Fruit fly (Drosophila melanogaster) whole organism, embryonic: ENCODE measurements around the gene Abcd1.

ENCODE experiments used
- Aef1 ChIP-seq: fragments of 200-800 bp; sonication (Bioruptor generic); IDR thresholded peaks from 3 replicates; pipeline ENCODE4 v1.3.6; 2022; ENCODE audit warnings: missing biosample characterization, missing genetic modification characterization
- Atf6 ChIP-seq: fragments of 200-800 bp; sonication (Bioruptor generic); IDR thresholded peaks from 2 replicates; pipeline ENCODE4 v1.3.6; 2022; ENCODE audit warnings: missing biosample characterization, missing genetic modification characterization
- CG11560 ChIP-seq: fragments of 200-800 bp; sonication (Bioruptor generic); IDR thresholded peaks from 3 replicates; pipeline ENCODE4 v1.3.6; 2022; ENCODE audit warnings: missing biosample characterization, missing genetic modification characterization
- CG11723 ChIP-seq: fragments of 200-800 bp; sonication (Bioruptor generic); optimal IDR thresholded peaks from 2 replicates; lab custom pipeline; 2017; ENCODE audit warnings: missing biosample characterization, mild to moderate bottlenecking, missing genetic modification characterization
- CG12659 ChIP-seq: fragments of 200-800 bp; sonication (Bioruptor generic); optimal IDR thresholded peaks from 3 replicates; lab custom pipeline; 2017; ENCODE audit warnings: mild to moderate bottlenecking, missing biosample characterization, missing genetic modification reagents, missing genetic modification characterization
- CG1603 ChIP-seq: fragments of 200-800 bp; sonication (Bioruptor generic); optimal IDR thresholded peaks from 2 replicates; lab custom pipeline; 2019; ENCODE audit warnings: missing biosample characterization, mild to moderate bottlenecking, missing genetic modification characterization, moderate library complexity
- CG16813 ChIP-seq: fragments of 200-800 bp; sonication (Bioruptor generic); IDR thresholded peaks from 3 replicates; pipeline ENCODE4 v1.3.6; 2022; ENCODE audit warnings: missing biosample characterization, missing genetic modification characterization; ENCODE audit not compliant: partially characterized antibody
- CG2116 ChIP-seq: fragments of 200-800 bp; sonication (Bioruptor generic); optimal IDR thresholded peaks from 3 replicates; lab custom pipeline; 2018; ENCODE audit warnings: missing biosample characterization, mild to moderate bottlenecking, missing genetic modification characterization
- CG2712 ChIP-seq: fragments of 200-800 bp; optimal IDR thresholded peaks from 3 replicates; lab custom pipeline; 2019; ENCODE audit warnings: missing biosample characterization, mild to moderate bottlenecking, missing genetic modification characterization, moderate library complexity
- CG30020 ChIP-seq: fragments of 200-800 bp; optimal IDR thresholded peaks from 2 replicates; lab custom pipeline; 2019; ENCODE audit warnings: missing biosample characterization, mild to moderate bottlenecking, missing genetic modification characterization, moderate library complexity
- CG31441 ChIP-seq: fragments of 200-800 bp; sonication (Bioruptor generic); IDR thresholded peaks from 2 replicates; pipeline ENCODE4 v1.3.6; 2022; ENCODE audit warnings: missing biosample characterization, missing genetic modification characterization
- CG33213 ChIP-seq: fragments of 200-800 bp; sonication (Bioruptor generic); optimal IDR thresholded peaks from 3 replicates; lab custom pipeline; 2016; ENCODE audit warnings: missing biosample characterization, missing genetic modification characterization
- CG3995 ChIP-seq: fragments of 200-800 bp; sonication (Bioruptor generic); optimal IDR thresholded peaks from 3 replicates; lab custom pipeline; 2016; ENCODE audit warnings: missing biosample characterization, missing genetic modification characterization
- CG4404 ChIP-seq: fragments of 200-800 bp; sonication (Bioruptor generic); IDR thresholded peaks from 2 replicates; pipeline ENCODE4 v1.3.6; 2022; ENCODE audit warnings: missing biosample characterization, missing genetic modification characterization
- CG6272 ChIP-seq: fragments of 200-800 bp; sonication (Bioruptor generic); IDR thresholded peaks from 2 replicates; pipeline ENCODE4 v1.3.6; 2022; ENCODE audit warnings: missing biosample characterization, missing genetic modification characterization
- CG7357 ChIP-seq: fragments of 200-800 bp; sonication (Bioruptor generic); IDR thresholded peaks from 3 replicates; pipeline ENCODE4 v1.3.6; 2022; ENCODE audit warnings: missing biosample characterization, missing genetic modification characterization
- CG8089 ChIP-seq: fragments of 200-800 bp; sonication (Bioruptor generic); optimal IDR thresholded peaks from 3 replicates; lab custom pipeline; 2016; ENCODE audit warnings: missing biosample characterization, missing genetic modification characterization
- CG8290 ChIP-seq, 3 experiments: fragments of 200-800 bp; sonication (Bioruptor generic); optimal IDR thresholded peaks; 2 replicates each; lab custom pipeline; 2016 to 2019; ENCODE audit warnings: missing biosample characterization in 3 of 3, missing genetic modification characterization in 3 of 3, mild to moderate bottlenecking in 2 of 3, moderate library complexity in 1 of 3
- CG8478 ChIP-seq: fragments of >200 bp; optimal IDR thresholded peaks from 2 replicates; lab custom pipeline; 2018
- D19A ChIP-seq: fragments of 200-800 bp; optimal IDR thresholded peaks from 3 replicates; lab custom pipeline; 2019; ENCODE audit warnings: missing biosample characterization, mild to moderate bottlenecking, missing genetic modification characterization, moderate library complexity
- Ets65A ChIP-seq: fragments of 200-800 bp; sonication (Bioruptor generic); peaks from one replicate; lab custom pipeline; 2016; ENCODE audit warnings: missing biosample characterization, missing genetic modification characterization
- HmgZ ChIP-seq: fragments of 200-800 bp; sonication (Bioruptor generic); optimal IDR thresholded peaks from 2 replicates; lab custom pipeline; 2018; ENCODE audit warnings: missing biosample characterization, mild to moderate bottlenecking, missing genetic modification characterization
- Jarid2 ChIP-seq: fragments of 200-800 bp; sonication (Bioruptor generic); optimal IDR thresholded peaks from 3 replicates; lab custom pipeline; 2017; ENCODE audit warnings: mild to moderate bottlenecking, missing biosample characterization, missing genetic modification reagents, missing genetic modification characterization
- Lhr ChIP-seq: fragments of 200-800 bp; sonication (Bioruptor generic); optimal IDR thresholded peaks from 3 replicates; lab custom pipeline; 2017; ENCODE audit warnings: mild to moderate bottlenecking, missing biosample characterization, missing genetic modification reagents, missing genetic modification characterization
- MESR4 ChIP-seq: fragments of 200-800 bp; sonication (Bioruptor generic); optimal IDR thresholded peaks from 2 replicates; lab custom pipeline; 2018; ENCODE audit warnings: missing biosample characterization, mild to moderate bottlenecking, missing genetic modification characterization, moderate library complexity
- Med ChIP-seq: fragments of 200-800 bp; sonication (Bioruptor generic); peaks from one replicate; lab custom pipeline; 2016; ENCODE audit warnings: missing biosample characterization, missing genetic modification characterization, mild to moderate bottlenecking, inconsistent platforms, moderate library complexity
- NC2β ChIP-seq: fragments of 200-800 bp; sonication (Bioruptor generic); optimal IDR thresholded peaks from 2 replicates; lab custom pipeline; 2016; ENCODE audit warnings: missing biosample characterization, missing genetic modification characterization
- ap ChIP-seq: fragments of 200-800 bp; sonication (Bioruptor generic); IDR thresholded peaks from 2 replicates; pipeline ENCODE4 v1.3.6; 2022; ENCODE audit warnings: missing biosample characterization, missing genetic modification characterization
- bbx ChIP-seq: fragments of 200-800 bp; sonication (Bioruptor generic); IDR thresholded peaks from 2 replicates; pipeline ENCODE4 v1.3.6; 2022; ENCODE audit warnings: missing biosample characterization, missing genetic modification characterization; ENCODE audit not compliant: partially characterized antibody
- br ChIP-seq: fragments of >200 bp; optimal IDR thresholded peaks from 2 replicates; lab custom pipeline; 2017
- gce ChIP-seq: fragments of 200-800 bp; sonication (Bioruptor generic); IDR thresholded peaks from 3 replicates; pipeline ENCODE4 v1.3.6; 2022; ENCODE audit warnings: missing biosample characterization, missing genetic modification characterization
- grau ChIP-seq: fragments of 200-800 bp; optimal IDR thresholded peaks from 3 replicates; lab custom pipeline; 2019; ENCODE audit warnings: missing biosample characterization, mild to moderate bottlenecking, missing genetic modification characterization, moderate library complexity
- kay ChIP-seq: fragments of 200-800 bp; sonication (Bioruptor generic); optimal IDR thresholded peaks from 2 replicates; lab custom pipeline; 2016; ENCODE audit warnings: missing biosample characterization, missing genetic modification characterization
- lbe ChIP-seq: fragments of 200-800 bp; sonication (Bioruptor generic); optimal IDR thresholded peaks from 2 replicates; lab custom pipeline; 2016; ENCODE audit warnings: missing biosample characterization, mild to moderate bottlenecking, missing genetic modification characterization
- lola ChIP-seq, 3 experiments: fragments of >200 bp in 2 of 3; fragments of 200-800 bp in 1 of 3; sonication (Bioruptor generic) in 1 of 3; optimal IDR thresholded peaks; 2 replicates each; lab custom pipeline; 2017 to 2019; ENCODE audit warnings: missing biosample characterization in 3 of 3, missing genetic modification characterization in 3 of 3, mild to moderate bottlenecking in 1 of 3, moderate library complexity in 1 of 3
- lov ChIP-seq, 2 experiments: fragments of 200-800 bp in 1 of 2; fragments of >200 bp in 1 of 2; sonication (Bioruptor generic) in 1 of 2; IDR thresholded peaks in 1 of 2; optimal IDR thresholded peaks in 1 of 2; 2 replicates in 1 of 2; 3 replicates in 1 of 2; pipeline versions ENCODE4 v1.3.6 to Lab custom; 2017 to 2022; ENCODE audit warnings: missing biosample characterization in 1 of 2, missing genetic modification characterization in 1 of 2
- mam ChIP-seq: fragments of 200-800 bp; sonication (Bioruptor generic); optimal IDR thresholded peaks from 3 replicates; lab custom pipeline; 2016; ENCODE audit warnings: missing biosample characterization, missing genetic modification characterization
- pfk ChIP-seq: fragments of 200-800 bp; sonication (Bioruptor generic); optimal IDR thresholded peaks from 2 replicates; lab custom pipeline; 2018; ENCODE audit warnings: missing biosample characterization, mild to moderate bottlenecking, missing genetic modification characterization, moderate library complexity
- pzg ChIP-seq: fragments of 200-800 bp; sonication (Bioruptor generic); optimal IDR thresholded peaks from 3 replicates; lab custom pipeline; 2018; ENCODE audit warnings: missing biosample characterization, mild to moderate bottlenecking, missing genetic modification characterization, moderate library complexity
- row ChIP-seq: fragments of 200-800 bp; sonication (Bioruptor generic); IDR thresholded peaks from 3 replicates; pipeline ENCODE4 v1.3.6; 2022; ENCODE audit warnings: missing biosample characterization, missing genetic modification characterization
- schlank ChIP-seq: fragments of 200-800 bp; sonication (Bioruptor generic); optimal IDR thresholded peaks from 2 replicates; lab custom pipeline; 2018; ENCODE audit warnings: missing biosample characterization, mild to moderate bottlenecking, missing genetic modification characterization
- tio ChIP-seq: fragments of 200-800 bp; sonication (Bioruptor generic); optimal IDR thresholded peaks from 2 replicates; lab custom pipeline; 2017; ENCODE audit warnings: missing biosample characterization, missing genetic modification characterization, inconsistent platforms
- zfh1 ChIP-seq: fragments of 200-800 bp; sonication (Bioruptor generic); IDR thresholded peaks from 3 replicates; pipeline ENCODE4 v1.3.6; 2022; ENCODE audit warnings: missing biosample characterization, missing genetic modification characterization

Abcd1 gene

dm6 chr4:205671-206252, 12.1 kb upstream of the Abcd1 start, which contains the start of gene CG31998 (continued):
- TF ChIP-seq CG11723 (GFP tag; lab: Kevin White, UChicago) (peak; percentile 98), pzg (peak; percentile 88), mam (GFP tag; lab: Kevin White, UChicago) (peak; percentile 20), HmgZ (tag; lab: Kevin White, UChicago) (peak; percentile 38), lola (GFP tag; optimal IDR thresholded peaks at IDR 0.05; lab: Kevin White, UChicago) (peak in 1 of 3 experiments; percentile 76), pfk (GFP tag; lab: Kevin White, UChicago) (peak; percentile 88), CG8089 (GFP tag; lab: Kevin White, UChicago) (peak; percentile 40), ap (GFP tag; lab: Robert Waterston, UW) (no peak), CG6272 (GFP tag; lab: Robert Waterston, UW) (no peak), CG7357 (GFP tag; lab: Robert Waterston, UW) (peak; percentile 97), MESR4 (GFP tag; lab: Kevin White, UChicago) (peak; percentile 93), CG2116 (GFP tag; lab: Kevin White, UChicago) (peak; percentile 36), bbx (0 out of 2 replicates have a peak, but pooled peaks have one; percentile 11), D19A (peak; percentile 16), CG8290 (GFP tag; optimal IDR thresholded peaks at IDR 0.05; lab: Kevin White, UChicago) (peak; percentile 79), CG8290 (tag; optimal IDR thresholded peaks at IDR 0.05; lab: Kevin White, UChicago) (peak; percentile 47 to 88), Aef1 (GFP tag; lab: Robert Waterston, UW) (no peak), CG31441 (no peak), CG11560 (tag; lab: Robert Waterston, UW) (no peak; the same call in 2 of the 3 replicates), schlank (tag; lab: Kevin White, UChicago) (no peak), CG2712 (peak; percentile 47), lbe (peak; percentile 11), NC2β (peak; percentile 42), Jarid2 (no peak), gce (GFP tag; lab: Robert Waterston, UW) (no peak), CG12659 (peak; percentile 75), Atf6 (no peak), Lhr (peak; percentile 49), zfh1 (GFP tag; lab: Robert Waterston, UW) (no peak), CG33213 (GFP tag; lab: Kevin White, UChicago) (peak; percentile 14), Med (GFP tag; lab: Kevin White, UChicago) (peak; percentile 79), CG8478 (lab: Kevin White, UChicago) (no peak), br (lab: Kevin White, UChicago) (no peak), Ets65A (GFP tag; lab: Kevin White, UChicago) (peak; percentile 90), lov (optimal IDR thresholded peaks at IDR 0.05; lab: Kevin White, UChicago) (no peak), lov (GFP tag; IDR thresholded peaks at IDR 0.05; lab: Robert Waterston, UW) (no peak), CG4404 (GFP tag; lab: Robert Waterston, UW) (no peak), grau (tag; lab: Kevin White, UChicago) (no peak), CG3995 (peak; percentile 58)

- peak; percentile 11; the same call in 1 of the 3 replicates for TF ChIP-seq row
- no peak for TF ChIP-seq kay (GFP tag; lab: Kevin White, UChicago)
- TF ChIP-seq CG1603: peak; percentile 2
- TF ChIP-seq CG16813 (GFP tag; lab: Robert Waterston, UW): no peak
- TF ChIP-seq CG6272 (GFP tag; lab: Robert Waterston, UW): no peak
- no peak for TF ChIP-seq tio (GFP tag; lab: Kevin White, UChicago)
- peak; percentile 70 for TF ChIP-seq D19A
- peak; percentile 81 for TF ChIP-seq CG30020 (tag; lab: Kevin White, UChicago)
- TF ChIP-seq Med (GFP tag; lab: Kevin White, UChicago): peak; percentile 35
Measured at dm6 chr4:192540-192939, 1.1 kb downstream of the Abcd1 start.
